Fruit fly (Drosophila melanogaster) whole organism: ENCODE results near the gene CG14439.

Source experiments
- EcR ChIP-seq, 2 experiments: fragments of >200 bp; optimal IDR thresholded peaks; 2 replicates each; lab custom pipeline; 2017; ENCODE audit warnings: missing biosample characterization in 2 of 2, missing genetic modification characterization in 2 of 2, missing genetic modification reagents in 2 of 2
- pan ChIP-seq: fragments of >200 bp; optimal IDR thresholded peaks from 2 replicates; lab custom pipeline; 2017
- psq ChIP-seq: fragments of >200 bp; optimal IDR thresholded peaks from 2 replicates; lab custom pipeline; 2017

DNA sequence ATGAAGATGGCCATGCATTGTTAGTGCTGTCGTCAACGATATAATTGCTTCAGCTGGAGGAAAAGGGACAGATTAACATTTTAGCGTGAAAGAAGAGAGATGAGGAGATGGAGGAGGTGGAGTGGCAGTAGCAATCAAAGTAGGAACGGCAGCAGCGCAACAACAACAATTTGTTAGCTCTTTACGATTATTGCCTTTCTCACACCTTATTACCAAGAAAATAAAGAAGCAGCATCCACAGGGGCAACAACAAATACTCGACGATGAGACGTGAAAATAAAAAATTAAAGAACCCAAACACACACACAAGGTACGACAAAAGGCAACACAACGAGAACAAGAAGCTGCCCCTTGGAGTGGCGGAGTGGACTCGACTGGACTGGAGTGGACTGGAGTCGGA lies 29.6 kb downstream of the CG14439 start:
- no peak for TF ChIP-seq pan (lab: Kevin White, UChicago)
- TF ChIP-seq psq (lab: Kevin White, UChicago) = no peak
- TF ChIP-seq EcR (GFP tag; optimal IDR thresholded peaks at IDR 0.05; lab: Kevin White, UChicago) = no peak
